ENCODE assay signal across 1 fruit fly cellular context in the genomic region with DNA sequence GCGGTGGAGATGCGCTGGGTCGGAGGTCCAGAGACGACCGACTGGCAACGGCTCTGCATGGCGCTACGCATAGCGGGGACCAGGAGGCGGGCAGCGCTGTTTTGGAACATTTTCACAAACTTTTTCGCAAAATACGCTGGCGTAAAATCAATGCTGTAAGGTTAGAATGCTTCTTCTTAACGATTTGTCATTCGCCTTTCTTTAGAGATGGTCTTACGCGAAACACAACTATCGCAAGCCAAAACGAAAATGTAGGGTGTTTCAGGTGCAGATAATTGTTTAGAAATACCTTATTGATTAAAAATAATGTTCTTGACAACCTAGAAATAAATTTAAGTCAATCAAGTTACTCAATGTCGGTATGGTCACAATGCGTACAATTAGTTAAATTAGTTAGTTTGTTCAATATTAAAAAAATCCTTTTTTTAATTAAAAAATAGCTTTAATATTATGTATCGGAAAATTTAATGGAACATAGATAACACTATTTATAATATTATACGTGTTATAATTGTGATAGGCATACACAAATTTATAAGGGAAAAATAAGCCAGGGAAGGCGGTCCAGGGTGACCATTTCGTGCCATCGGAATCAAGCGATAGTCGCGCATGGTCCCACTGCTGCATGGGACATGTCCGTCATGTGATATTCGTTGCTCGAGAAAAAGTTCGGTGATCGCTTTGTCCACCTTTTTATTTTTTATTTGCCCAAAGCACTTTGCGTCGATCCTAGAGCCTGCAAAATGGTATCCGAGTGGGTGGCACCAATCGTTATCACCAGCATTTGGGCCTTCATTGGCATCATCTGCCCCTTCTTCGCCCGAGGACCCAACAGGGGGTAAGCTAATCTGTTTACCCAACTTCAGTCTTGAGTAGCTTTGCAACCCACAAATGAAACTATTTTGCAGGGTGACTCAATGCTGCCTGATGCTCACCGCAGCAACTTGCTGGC.
TF ChIP-seq lines count a peak whose summit lies in the region.

A gene (minus strand): TSS at position 203 of the 952 bp plus-strand sequence.
A gene (plus strand): TSS at position 618 of the 952 bp plus-strand sequence.

TF ChIP-seq in whole organism, embryonic, 481 proteins besides CTCF, POLR2A, EP300 and RAD21 (continued from another document and continues in another):
- no peak for TF ChIP-seq bcd (GFP tag; optimal IDR thresholded peaks at IDR 0.05; lab: Kevin White, UChicago)
- no peak; the same call in 1 of the 2 replicates for TF ChIP-seq CG10959 (GFP tag; IDR thresholded peaks at IDR 0.05; lab: Robert Waterston, UW)
- TF ChIP-seq sima (GFP tag; optimal IDR thresholded peaks at IDR 0.05; lab: Kevin White, UChicago): no peak
- peak; percentile 82 for TF ChIP-seq CG14710 (tag; optimal IDR thresholded peaks at IDR 0.05; lab: Kevin White, UChicago)
- peak; percentile 20 for TF ChIP-seq eyg (GFP tag; optimal IDR thresholded peaks at IDR 0.05; lab: Kevin White, UChicago)
- peak; percentile 44 for TF ChIP-seq jumu (GFP tag; optimal IDR thresholded peaks at IDR 0.05; lab: Kevin White, UChicago)
- peak; percentile 20 for TF ChIP-seq CG3163 (GFP tag; optimal IDR thresholded peaks at IDR 0.05; lab: Kevin White, UChicago)
- no peak for TF ChIP-seq CG8478 (optimal IDR thresholded peaks at IDR 0.05; lab: Kevin White, UChicago)
- peak; percentile 58; the same call in 2 of the 3 replicates for TF ChIP-seq tgo (GFP tag; IDR thresholded peaks at IDR 0.05; lab: Robert Waterston, UW)
- no peak for TF ChIP-seq gcm (GFP tag; optimal IDR thresholded peaks at IDR 0.05; lab: Kevin White, UChicago)
- no peak for TF ChIP-seq NK7.1 (GFP tag; optimal IDR thresholded peaks at IDR 0.05; lab: Kevin White, UChicago)
- TF ChIP-seq CG10654 (GFP tag; optimal IDR thresholded peaks at IDR 0.05; lab: Kevin White, UChicago): peak; percentile 48
- no peak for TF ChIP-seq CG17612 (GFP tag; IDR thresholded peaks at IDR 0.05; lab: Robert Waterston, UW)
- no peak for TF ChIP-seq CG10147 (GFP tag; optimal IDR thresholded peaks at IDR 0.05; lab: Kevin White, UChicago)
- TF ChIP-seq CG4404 (GFP tag; IDR thresholded peaks at IDR 0.05; lab: Robert Waterston, UW): no peak
- peak; percentile 82 for TF ChIP-seq onecut (GFP tag; IDR thresholded peaks at IDR 0.05; lab: Robert Waterston, UW)
- no peak for TF ChIP-seq Atf3 (GFP tag; optimal IDR thresholded peaks at IDR 0.05; lab: Kevin White, UChicago)
- no peak; the same call in 1 of the 2 replicates for TF ChIP-seq CG2129 (GFP tag; IDR thresholded peaks at IDR 0.05; lab: Robert Waterston, UW; ENCODE audit: partially characterized antibody)
- peak; percentile 42 for TF ChIP-seq CG10462 (GFP tag; optimal IDR thresholded peaks at IDR 0.05; lab: Kevin White, UChicago)
- no peak for TF ChIP-seq toy (GFP tag; IDR thresholded peaks at IDR 0.05; lab: Robert Waterston, UW)
- peak; percentile 45 for TF ChIP-seq CG13123 (GFP tag; optimal IDR thresholded peaks at IDR 0.05; lab: Kevin White, UChicago)
- no peak for TF ChIP-seq CG10209 (GFP tag; optimal IDR thresholded peaks at IDR 0.05; lab: Kevin White, UChicago)
- peak; percentile 38 for TF ChIP-seq CG33213 (GFP tag; optimal IDR thresholded peaks at IDR 0.05; lab: Kevin White, UChicago)
- peak; percentile 46; the same call in 1 of the 2 replicates for TF ChIP-seq nerfin-2 (GFP tag; IDR thresholded peaks at IDR 0.05; lab: Robert Waterston, UW; ENCODE audit: partially characterized antibody)
- peak; percentile 65 for TF ChIP-seq bbx (GFP tag; IDR thresholded peaks at IDR 0.05; lab: Robert Waterston, UW; ENCODE audit: partially characterized antibody)
- no peak for TF ChIP-seq Asciz (GFP tag; optimal IDR thresholded peaks at IDR 0.05; lab: Kevin White, UChicago)
- no peak for TF ChIP-seq HLHmδ (GFP tag; optimal IDR thresholded peaks at IDR 0.05; lab: Kevin White, UChicago)
- TF ChIP-seq CG16815 (GFP tag; optimal IDR thresholded peaks at IDR 0.05; lab: Kevin White, UChicago): peak; percentile 45
- peak; percentile 38 for TF ChIP-seq lbe (GFP tag; optimal IDR thresholded peaks at IDR 0.05; lab: Kevin White, UChicago)
- no peak for TF ChIP-seq HHEX (GFP tag; optimal IDR thresholded peaks at IDR 0.05; lab: Kevin White, UChicago)
- TF ChIP-seq sens-2 (GFP tag; IDR thresholded peaks at IDR 0.05; lab: Robert Waterston, UW): no peak
- TF ChIP-seq bigmax (GFP tag; optimal IDR thresholded peaks at IDR 0.05; lab: Kevin White, UChicago): peak; percentile 88
- TF ChIP-seq fd96Cb (tag; optimal IDR thresholded peaks at IDR 0.05; lab: Kevin White, UChicago): peak; percentile 43
- no peak for TF ChIP-seq CG4854 (GFP tag; optimal IDR thresholded peaks at IDR 0.05; lab: Kevin White, UChicago)
- peak; percentile 57; the same call in 1 of the 3 replicates for TF ChIP-seq CG2199 (GFP tag; IDR thresholded peaks at IDR 0.05; lab: Robert Waterston, UW)
- no peak for TF ChIP-seq Abd-B (GFP tag; optimal IDR thresholded peaks at IDR 0.05; lab: Kevin White, UChicago)
- TF ChIP-seq grau (tag; optimal IDR thresholded peaks at IDR 0.05; lab: Kevin White, UChicago): no peak
- peak; percentile 1; the same call in 1 of the 2 replicates for TF ChIP-seq Ravus (GFP tag; IDR thresholded peaks at IDR 0.05; lab: Robert Waterston, UW)
- no peak for TF ChIP-seq dimm (GFP tag; IDR thresholded peaks at IDR 0.05; lab: Robert Waterston, UW)
- TF ChIP-seq chinmo (GFP tag; IDR thresholded peaks at IDR 0.05; lab: Robert Waterston, UW; ENCODE audit: partially characterized antibody): 0 out of 4 replicates have a peak, but pooled peaks have one; percentile 63
- TF ChIP-seq CG17568 (GFP tag; optimal IDR thresholded peaks at IDR 0.05; lab: Kevin White, UChicago): no peak
- TF ChIP-seq dati (GFP tag; IDR thresholded peaks at IDR 0.05; lab: Robert Waterston, UW): no peak
- TF ChIP-seq Bgb (GFP tag; IDR thresholded peaks at IDR 0.05; lab: Robert Waterston, UW; ENCODE audit: partially characterized antibody): peak; percentile 58
- TF ChIP-seq ems (GFP tag; optimal IDR thresholded peaks at IDR 0.05; lab: Kevin White, UChicago): peak; percentile 40
- TF ChIP-seq CG17802 (tag; optimal IDR thresholded peaks at IDR 0.05; lab: Kevin White, UChicago): no peak
- TF ChIP-seq zfh1 (GFP tag; IDR thresholded peaks at IDR 0.05; lab: Robert Waterston, UW): peak; percentile 80
- TF ChIP-seq cato (GFP tag; optimal IDR thresholded peaks at IDR 0.05; lab: Kevin White, UChicago; ENCODE audit: borderline replicate concordance): no peak
- peak; percentile 57 for TF ChIP-seq slou (GFP tag; optimal IDR thresholded peaks at IDR 0.05; lab: Kevin White, UChicago)
- no peak for TF ChIP-seq BtbVII (GFP tag; optimal IDR thresholded peaks at IDR 0.05; lab: Kevin White, UChicago)
- no peak for TF ChIP-seq gem (tag; optimal IDR thresholded peaks at IDR 0.05; lab: Kevin White, UChicago)
- peak; percentile 77 for TF ChIP-seq Scr (GFP tag; IDR thresholded peaks at IDR 0.05; lab: Robert Waterston, UW; ENCODE audit: partially characterized antibody)
- TF ChIP-seq pnt (GFP tag; optimal IDR thresholded peaks at IDR 0.05; lab: Kevin White, UChicago): peak; percentile 59
- TF ChIP-seq hbn (GFP tag; IDR thresholded peaks at IDR 0.05; lab: Robert Waterston, UW; ENCODE audit: partially characterized antibody): peak; percentile 53
- peak; percentile 72 for TF ChIP-seq Xbp1 (GFP tag; optimal IDR thresholded peaks at IDR 0.05; lab: Kevin White, UChicago)
- TF ChIP-seq ATbp (GFP tag; optimal IDR thresholded peaks at IDR 0.05; lab: Kevin White, UChicago): no peak
- peak; percentile 72 for TF ChIP-seq HLH54F (GFP tag; optimal IDR thresholded peaks at IDR 0.05; lab: Kevin White, UChicago)
- peak; percentile 62 for TF ChIP-seq pum (GFP tag; optimal IDR thresholded peaks at IDR 0.05; lab: Kevin White, UChicago)
- TF ChIP-seq fd3F (GFP tag; optimal IDR thresholded peaks at IDR 0.05; lab: Kevin White, UChicago): peak; percentile 32
- TF ChIP-seq dm (GFP tag; optimal IDR thresholded peaks at IDR 0.05; lab: Kevin White, UChicago): peak; percentile 12
- TF ChIP-seq sisA (GFP tag; IDR thresholded peaks at IDR 0.05; lab: Robert Waterston, UW): no peak
- TF ChIP-seq Med (GFP tag; lab: Kevin White, UChicago): peak; percentile 85
- peak; percentile 55; the same call in 1 of the 2 replicates for TF ChIP-seq CG14441 (GFP tag; IDR thresholded peaks at IDR 0.05; lab: Robert Waterston, UW)
- TF ChIP-seq crol (GFP tag; IDR thresholded peaks at IDR 0.05; lab: Robert Waterston, UW): no peak
- no peak for TF ChIP-seq Dp (GFP tag; optimal IDR thresholded peaks at IDR 0.05; lab: Kevin White, UChicago)
- TF ChIP-seq kay (GFP tag; optimal IDR thresholded peaks at IDR 0.05; lab: Kevin White, UChicago): peak; percentile 20
- TF ChIP-seq phol (tag; optimal IDR thresholded peaks at IDR 0.05; lab: Kevin White, UChicago): peak; percentile 77
- no peak for TF ChIP-seq jing (GFP tag; optimal IDR thresholded peaks at IDR 0.05; lab: Kevin White, UChicago)
- TF ChIP-seq CG34376 (GFP tag; optimal IDR thresholded peaks at IDR 0.05; lab: Kevin White, UChicago): peak; percentile 27
- TF ChIP-seq CG31365 (tag; optimal IDR thresholded peaks at IDR 0.05; lab: Kevin White, UChicago): no peak
- no peak for TF ChIP-seq corto (GFP tag; optimal IDR thresholded peaks at IDR 0.05; lab: Kevin White, UChicago)
- TF ChIP-seq gsb-n (tag; optimal IDR thresholded peaks at IDR 0.05; lab: Kevin White, UChicago): no peak
- 0 out of 2 replicates have a peak, but pooled peaks have one; percentile 47 for TF ChIP-seq wdn (GFP tag; IDR thresholded peaks at IDR 0.05; lab: Robert Waterston, UW)
- TF ChIP-seq lola (GFP tag; optimal IDR thresholded peaks at IDR 0.05; lab: Kevin White, UChicago): peak in 1 of 3 experiments; percentile 62
- peak; percentile 62 for TF ChIP-seq CG18764 (GFP tag; optimal IDR thresholded peaks at IDR 0.05; lab: Kevin White, UChicago)
- TF ChIP-seq Sin3A (optimal IDR thresholded peaks at IDR 0.05; lab: Kevin White, UChicago): peak; percentile 73
- TF ChIP-seq Optix (GFP tag; IDR thresholded peaks at IDR 0.05; lab: Robert Waterston, UW): no peak
- TF ChIP-seq Hand (GFP tag; optimal IDR thresholded peaks at IDR 0.05; lab: Kevin White, UChicago): no peak
- TF ChIP-seq CG7745 (tag; optimal IDR thresholded peaks at IDR 0.05; lab: Kevin White, UChicago): no peak
- TF ChIP-seq dpn (GFP tag; optimal IDR thresholded peaks at IDR 0.05; lab: Kevin White, UChicago): peak; percentile 54 to 68
- TF ChIP-seq Nf-YC (tag; optimal IDR thresholded peaks at IDR 0.05; lab: Kevin White, UChicago): peak; percentile 63
- TF ChIP-seq CG7928 (GFP tag; optimal IDR thresholded peaks at IDR 0.05; lab: Kevin White, UChicago): peak; percentile 25
- peak; percentile 48 for TF ChIP-seq CHES-1-like (GFP tag; optimal IDR thresholded peaks at IDR 0.05; lab: Kevin White, UChicago)
- TF ChIP-seq CG11085 (GFP tag; IDR thresholded peaks at IDR 0.05; lab: Robert Waterston, UW): no peak; the same call in none of the 2 replicates
- no peak for TF ChIP-seq CG9727 (GFP tag; optimal IDR thresholded peaks at IDR 0.05; lab: Kevin White, UChicago)
- peak; percentile 78 for TF ChIP-seq sug (tag; optimal IDR thresholded peaks at IDR 0.05; lab: Kevin White, UChicago)
- TF ChIP-seq CG16863 (GFP tag; optimal IDR thresholded peaks at IDR 0.05; lab: Kevin White, UChicago): peak; percentile 40
- peak; percentile 78 for TF ChIP-seq zfh2 (GFP tag; optimal IDR thresholded peaks at IDR 0.05; lab: Kevin White, UChicago)
- no peak; the same call in 2 of the 3 replicates for TF ChIP-seq CG11456 (GFP tag; IDR thresholded peaks at IDR 0.05; lab: Robert Waterston, UW)
- TF ChIP-seq Meics (GFP tag; optimal IDR thresholded peaks at IDR 0.05; lab: Kevin White, UChicago): no peak
- TF ChIP-seq trem (tag; optimal IDR thresholded peaks at IDR 0.05; lab: Kevin White, UChicago): peak; percentile 40
- no peak for TF ChIP-seq CG12236 (GFP tag; optimal IDR thresholded peaks at IDR 0.05; lab: Kevin White, UChicago)
- peak; percentile 44; the same call in 1 of the 3 replicates for TF ChIP-seq mld (GFP tag; IDR thresholded peaks at IDR 0.05; lab: Robert Waterston, UW; ENCODE audit: partially characterized antibody)
- TF ChIP-seq Gsc (GFP tag; IDR thresholded peaks at IDR 0.05; lab: Robert Waterston, UW): no peak
- 0 out of 2 replicates have a peak, but pooled peaks have one; percentile 6 for TF ChIP-seq CG17328 (GFP tag; IDR thresholded peaks at IDR 0.05; lab: Robert Waterston, UW)
- peak; percentile 56 for TF ChIP-seq CG12769 (tag; optimal IDR thresholded peaks at IDR 0.05; lab: Kevin White, UChicago)
- no peak for TF ChIP-seq bowl (GFP tag; IDR thresholded peaks at IDR 0.05; lab: Robert Waterston, UW)
- TF ChIP-seq C15 (GFP tag; IDR thresholded peaks at IDR 0.05; lab: Robert Waterston, UW): no peak
- TF ChIP-seq stwl (tag; optimal IDR thresholded peaks at IDR 0.05; lab: Kevin White, UChicago): peak; percentile 36
- peak; percentile 65; the same call in 1 of the 3 replicates for TF ChIP-seq vnd (GFP tag; IDR thresholded peaks at IDR 0.05; lab: Robert Waterston, UW; ENCODE audit: partially characterized antibody)
- 0 out of 3 replicates have a peak, but pooled peaks have one; percentile 54 for TF ChIP-seq hb (GFP tag; IDR thresholded peaks at IDR 0.05; lab: Robert Waterston, UW; ENCODE audit: partially characterized antibody)
- TF ChIP-seq sens (GFP tag; lab: Kevin White, UChicago): peak; percentile 63
- TF ChIP-seq crp (GFP tag; optimal IDR thresholded peaks at IDR 0.05; lab: Kevin White, UChicago): peak in 1 of 2 experiments; percentile 58
- TF ChIP-seq CG2120 (GFP tag; optimal IDR thresholded peaks at IDR 0.05; lab: Kevin White, UChicago): peak; percentile 72
- no peak for TF ChIP-seq sqz (GFP tag; optimal IDR thresholded peaks at IDR 0.05; lab: Kevin White, UChicago)
- TF ChIP-seq maf-S (GFP tag; optimal IDR thresholded peaks at IDR 0.05; lab: Kevin White, UChicago): peak; percentile 38
- peak; percentile 70 for TF ChIP-seq CG13424 (tag; optimal IDR thresholded peaks at IDR 0.05; lab: Kevin White, UChicago)
- no peak for TF ChIP-seq cad (GFP tag; optimal IDR thresholded peaks at IDR 0.05; lab: Kevin White, UChicago)
- no peak for TF ChIP-seq CG11093 (GFP tag; IDR thresholded peaks at IDR 0.05; lab: Robert Waterston, UW)
- peak; percentile 69 for TF ChIP-seq gfzf (GFP tag; optimal IDR thresholded peaks at IDR 0.05; lab: Kevin White, UChicago)
- TF ChIP-seq Stat92E (GFP tag; optimal IDR thresholded peaks at IDR 0.05; lab: Kevin White, UChicago): no peak
- TF ChIP-seq CG9215 (GFP tag; IDR thresholded peaks at IDR 0.05; lab: Robert Waterston, UW): no peak
- TF ChIP-seq CG6689 (GFP tag; IDR thresholded peaks at IDR 0.05; lab: Robert Waterston, UW): peak; percentile 95
- no peak for TF ChIP-seq Oaz (GFP tag; IDR thresholded peaks at IDR 0.05; lab: Robert Waterston, UW)
- TF ChIP-seq Opbp (GFP tag; IDR thresholded peaks at IDR 0.05; lab: Robert Waterston, UW; ENCODE audit: partially characterized antibody): peak; percentile 60
- TF ChIP-seq tup (GFP tag; optimal IDR thresholded peaks at IDR 0.05; lab: Kevin White, UChicago): no peak
- TF ChIP-seq CG18262 (tag; optimal IDR thresholded peaks at IDR 0.05; lab: Kevin White, UChicago): no peak
- no peak for TF ChIP-seq TFAM (GFP tag; optimal IDR thresholded peaks at IDR 0.05; lab: Kevin White, UChicago)
